Fruit fly (Drosophila melanogaster) whole organism: ENCODE measurements around the gene Crys.

ENCODE experiments used
- CG8478 ChIP-seq: fragments of >200 bp; optimal IDR thresholded peaks from 2 replicates; lab custom pipeline; 2018; ENCODE audit warnings: inconsistent platforms
- Dll ChIP-seq: fragments of >200 bp; optimal IDR thresholded peaks from 2 replicates; lab custom pipeline; 2017
- EcR ChIP-seq, 2 experiments: fragments of >200 bp; optimal IDR thresholded peaks; 2 replicates each; lab custom pipeline; 2017; ENCODE audit warnings: missing biosample characterization in 2 of 2, missing genetic modification characterization in 2 of 2, missing genetic modification reagents in 2 of 2
- pan ChIP-seq: fragments of >200 bp; optimal IDR thresholded peaks from 2 replicates; lab custom pipeline; 2017
- psq ChIP-seq: fragments of >200 bp; optimal IDR thresholded peaks from 2 replicates; lab custom pipeline; 2017
- usp ChIP-seq: fragments of >200 bp; optimal IDR thresholded peaks from 2 replicates; lab custom pipeline; 2017; ENCODE audit warnings: missing biosample characterization, missing genetic modification characterization, mixed read lengths

Gene Crys

DNA sequence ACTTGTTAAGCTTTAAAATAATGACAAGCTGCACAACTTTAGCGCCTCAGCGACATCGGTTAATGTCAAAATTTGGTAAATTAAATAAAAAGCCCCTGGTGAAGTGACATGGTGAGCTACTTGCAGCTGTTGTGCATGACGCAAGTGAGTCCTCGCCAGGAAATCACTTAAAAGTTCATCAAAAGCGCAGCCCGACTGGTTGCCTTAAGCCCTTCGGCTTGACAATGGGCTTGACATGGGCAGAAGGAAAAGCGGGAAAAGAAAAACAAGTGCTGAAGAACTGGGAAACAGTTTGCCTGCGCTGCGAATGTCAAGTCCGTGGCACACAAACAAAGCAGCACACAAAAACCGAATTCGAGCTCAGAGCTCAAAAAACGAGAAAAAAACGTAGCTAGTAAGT lies 3.7 kb downstream of the Crys start, which contains the start of gene CG16964:
TSS of gene CG16964 (plus strand) at position 301 of the 400 bp plus-strand sequence.
- TF ChIP-seq EcR (GFP tag; optimal IDR thresholded peaks at IDR 0.05; lab: Kevin White, UChicago) = no peak
- TF ChIP-seq psq (lab: Kevin White, UChicago) = no peak
- TF ChIP-seq pan (lab: Kevin White, UChicago) = no peak
- TF ChIP-seq usp = no peak

DNA sequence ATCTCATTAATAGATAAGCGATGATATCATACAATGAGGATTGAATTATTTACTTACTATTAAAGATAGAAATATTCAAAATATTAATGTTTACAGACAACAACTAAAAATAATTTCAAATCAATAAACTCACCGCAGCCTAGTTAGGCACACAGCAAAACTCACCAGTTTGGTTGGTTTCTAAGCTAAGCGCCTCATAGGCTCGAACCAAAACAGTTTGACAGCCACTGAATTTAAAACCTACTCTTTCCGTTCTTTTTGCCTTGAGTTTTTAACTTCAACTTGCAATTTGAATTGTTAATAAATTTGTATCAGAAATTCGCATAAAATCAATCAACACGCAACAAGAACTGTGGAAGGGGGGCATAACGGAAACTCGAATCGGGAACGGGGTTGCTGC lies 4.5 kb downstream of the Crys start:
- no peak for TF ChIP-seq EcR (GFP tag; optimal IDR thresholded peaks at IDR 0.05; lab: Kevin White, UChicago)
- no peak for TF ChIP-seq usp
- TF ChIP-seq CG8478 (lab: Kevin White, UChicago) = no peak
- no peak for TF ChIP-seq pan (lab: Kevin White, UChicago)
- no peak for TF ChIP-seq Dll (lab: Kevin White, UChicago)
- no peak for TF ChIP-seq psq (lab: Kevin White, UChicago)

DNA sequence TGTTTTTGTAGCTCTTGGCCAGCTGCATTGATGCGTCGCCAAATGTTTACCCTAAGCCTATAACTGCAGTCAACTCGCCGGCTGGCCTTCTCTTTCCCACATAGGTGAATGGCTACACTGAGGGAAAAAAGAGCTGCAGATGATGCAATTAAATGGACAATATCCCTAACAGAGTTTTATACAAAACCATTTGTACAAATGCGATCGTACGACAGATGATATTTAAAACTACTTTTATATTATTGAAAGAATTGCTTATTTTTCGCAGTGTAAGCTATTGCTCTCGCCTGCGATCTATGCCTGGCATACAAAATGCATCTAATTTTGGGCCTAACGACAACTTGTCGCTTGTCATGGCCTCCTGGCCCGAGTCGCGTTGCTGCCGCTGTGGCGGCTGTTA lies 6.0 kb downstream of the Crys start:
- no peak for TF ChIP-seq usp
- no peak for TF ChIP-seq EcR (GFP tag; optimal IDR thresholded peaks at IDR 0.05; lab: Kevin White, UChicago)
- TF ChIP-seq psq (lab: Kevin White, UChicago) = no peak
- no peak for TF ChIP-seq CG8478 (lab: Kevin White, UChicago)
- no peak for TF ChIP-seq pan (lab: Kevin White, UChicago)
- no peak for TF ChIP-seq Dll (lab: Kevin White, UChicago)

DNA sequence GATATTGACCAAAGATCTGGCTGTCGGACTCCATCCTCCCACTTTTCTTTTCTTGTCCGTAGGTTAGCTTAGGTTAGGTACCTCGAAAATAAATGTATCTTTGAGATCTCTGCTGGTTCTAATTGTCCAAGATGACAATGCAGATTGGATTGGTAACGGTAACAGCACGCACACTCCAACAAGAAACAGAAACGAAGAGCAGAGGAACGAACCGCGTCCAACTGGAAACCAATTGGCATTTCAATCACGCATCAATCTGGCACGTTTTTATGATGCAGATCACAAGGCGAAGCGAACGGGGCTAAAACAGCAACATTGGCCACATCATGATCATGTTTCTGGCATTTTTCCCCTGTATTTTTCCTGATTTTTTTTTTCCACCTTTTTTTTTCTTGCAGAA lies 11.9 kb downstream of the Crys start:
- TF ChIP-seq CG8478 (lab: Kevin White, UChicago) (no peak), Dll (lab: Kevin White, UChicago) (no peak), EcR (GFP tag; optimal IDR thresholded peaks at IDR 0.05; lab: Kevin White, UChicago) (no peak), usp (no peak), pan (lab: Kevin White, UChicago) (no peak), psq (lab: Kevin White, UChicago) (no peak)

DNA sequence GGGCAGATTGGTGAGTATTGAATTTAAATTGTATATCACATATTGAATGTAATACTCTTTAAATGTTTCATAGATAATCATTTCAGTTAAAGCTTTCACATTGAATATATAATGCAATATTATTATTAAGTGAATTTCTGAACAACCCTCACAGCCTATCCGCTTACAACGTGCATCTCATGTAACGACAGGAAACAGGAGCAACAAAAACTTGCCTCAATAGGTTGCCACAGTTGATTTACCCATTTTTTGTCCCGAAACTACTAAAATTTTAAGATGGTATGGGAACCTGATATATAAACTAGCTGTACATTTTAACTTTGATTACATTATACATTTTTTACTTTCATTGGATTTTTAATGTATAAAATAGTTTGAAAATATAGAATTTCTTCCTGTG lies 14.8 kb downstream of the Crys start:
- no peak for TF ChIP-seq EcR (GFP tag; optimal IDR thresholded peaks at IDR 0.05; lab: Kevin White, UChicago)
- no peak for TF ChIP-seq psq (lab: Kevin White, UChicago)
- no peak for TF ChIP-seq usp
- TF ChIP-seq pan (lab: Kevin White, UChicago) = no peak
- no peak for TF ChIP-seq CG8478 (lab: Kevin White, UChicago)
- no peak for TF ChIP-seq Dll (lab: Kevin White, UChicago)

DNA sequence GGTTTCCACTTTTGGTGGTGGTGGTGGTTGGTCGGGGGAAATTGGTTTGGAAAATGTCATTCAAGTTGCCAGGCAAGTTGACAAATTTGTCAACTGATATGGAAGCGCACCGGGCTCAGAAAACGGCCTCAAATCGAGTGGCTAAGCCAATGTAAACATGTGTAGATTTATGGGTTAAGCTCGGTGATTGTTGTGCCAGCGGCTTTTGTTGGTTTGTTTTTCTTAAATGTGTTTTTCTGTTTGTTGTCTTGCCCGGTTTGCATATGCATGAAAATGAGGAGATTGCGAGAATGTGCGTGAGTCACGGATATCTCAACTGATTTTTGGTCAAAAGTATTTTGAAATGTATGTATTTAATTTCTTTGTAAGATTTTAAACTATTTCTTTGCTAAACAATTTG lies 17.0 kb downstream of the Crys start:
- TF ChIP-seq EcR (GFP tag; optimal IDR thresholded peaks at IDR 0.05; lab: Kevin White, UChicago) = no peak
- TF ChIP-seq pan (lab: Kevin White, UChicago) = no peak
- no peak for TF ChIP-seq psq (lab: Kevin White, UChicago)
- TF ChIP-seq Dll (lab: Kevin White, UChicago) = no peak
- TF ChIP-seq CG8478 (lab: Kevin White, UChicago) = no peak
- TF ChIP-seq usp = no peak

DNA sequence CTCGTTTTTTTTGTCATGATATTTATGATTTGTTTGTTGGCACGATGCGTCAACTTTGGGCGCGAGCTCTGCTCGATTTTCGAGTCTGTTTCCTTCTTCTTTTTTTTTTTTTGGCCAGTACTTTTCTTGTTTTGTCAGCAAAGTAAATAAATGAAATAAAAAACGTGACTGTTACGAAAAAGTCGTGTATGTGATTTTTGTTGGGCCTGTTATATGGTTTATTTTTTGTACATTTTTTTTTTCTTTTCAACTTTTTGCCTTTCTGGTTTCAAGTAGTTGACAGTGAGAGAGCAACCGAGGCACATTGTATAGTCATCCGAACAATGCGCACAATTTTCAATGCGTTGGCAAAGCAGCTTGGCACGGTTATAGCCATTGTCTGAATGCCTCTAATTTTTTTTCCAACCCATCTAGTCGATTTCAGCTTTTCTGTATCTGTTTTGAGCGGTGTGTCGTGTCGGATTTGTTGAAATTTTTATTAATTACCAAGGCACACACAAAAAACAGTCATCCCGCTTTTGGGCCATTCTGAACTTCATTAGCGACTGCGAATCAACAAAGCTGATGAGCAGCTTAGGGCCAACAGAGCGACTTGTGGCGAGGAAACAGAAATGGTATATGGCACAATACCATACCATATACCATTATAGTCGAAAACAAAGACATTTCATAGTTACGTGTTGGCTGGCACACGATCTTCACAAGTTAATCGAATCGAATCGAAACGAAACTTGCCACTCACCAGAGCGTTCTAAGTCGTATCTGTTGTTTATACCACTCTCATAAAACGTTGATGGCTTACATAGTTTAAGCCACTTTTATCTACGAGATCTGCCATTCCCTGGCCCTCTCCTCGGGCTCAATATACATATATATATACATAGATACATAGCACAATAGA lies 19.7 kb downstream of the Crys start:
- TF ChIP-seq EcR (GFP tag; optimal IDR thresholded peaks at IDR 0.05; lab: Kevin White, UChicago) (no peak), pan (lab: Kevin White, UChicago) (no peak), usp (no peak), psq (lab: Kevin White, UChicago) (no peak), Dll (lab: Kevin White, UChicago) (no peak), CG8478 (lab: Kevin White, UChicago) (no peak)

DNA sequence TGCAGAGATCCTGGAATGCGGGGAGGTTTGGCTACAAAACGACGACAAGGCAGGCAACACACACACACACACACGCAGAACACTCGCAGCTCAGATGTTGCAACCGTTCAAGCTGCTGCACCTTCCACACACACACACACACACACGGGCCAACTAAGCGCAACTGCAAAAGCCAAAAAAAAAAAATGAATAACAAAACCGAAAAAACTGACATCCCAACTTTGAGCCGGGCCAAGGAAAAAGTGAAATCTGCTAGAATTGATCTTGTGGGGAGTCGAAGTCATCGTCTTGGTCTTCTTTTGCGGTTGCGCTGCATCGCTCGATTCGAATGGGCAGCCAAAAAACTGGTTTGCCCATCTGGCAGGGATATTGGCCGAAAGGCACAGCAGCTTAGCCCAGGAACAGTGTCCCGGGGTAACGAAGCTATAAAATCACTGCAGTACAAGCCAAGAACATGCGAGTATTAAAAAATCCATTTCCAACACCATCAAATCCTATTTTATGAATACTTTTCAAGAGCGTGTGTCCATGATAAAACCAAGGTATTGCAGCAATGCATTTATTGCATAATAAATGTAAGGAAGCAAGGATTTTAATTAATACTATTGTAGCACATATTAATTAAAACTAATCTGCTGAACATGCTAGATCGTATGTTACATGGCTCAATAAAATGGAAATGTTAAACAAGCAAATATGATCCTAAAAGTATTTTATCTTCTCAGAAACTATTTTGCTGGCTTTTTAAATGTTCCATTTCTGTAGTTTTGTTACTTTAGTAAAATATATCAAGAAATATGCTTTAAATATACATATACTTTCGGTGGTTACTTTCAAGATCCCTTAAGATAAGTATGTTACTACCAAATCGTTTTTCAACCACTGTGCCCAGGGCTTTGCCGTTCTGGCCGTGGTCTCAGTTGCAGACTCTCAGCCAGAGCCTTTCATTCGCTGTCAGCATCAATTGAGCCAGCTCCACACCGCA lies 22.0 kb downstream of the Crys start:
- TF ChIP-seq Dll (lab: Kevin White, UChicago) (no peak), usp (no peak), CG8478 (lab: Kevin White, UChicago) (no peak), pan (lab: Kevin White, UChicago) (no peak), EcR (GFP tag; optimal IDR thresholded peaks at IDR 0.05; lab: Kevin White, UChicago) (no peak), psq (lab: Kevin White, UChicago) (no peak)

DNA sequence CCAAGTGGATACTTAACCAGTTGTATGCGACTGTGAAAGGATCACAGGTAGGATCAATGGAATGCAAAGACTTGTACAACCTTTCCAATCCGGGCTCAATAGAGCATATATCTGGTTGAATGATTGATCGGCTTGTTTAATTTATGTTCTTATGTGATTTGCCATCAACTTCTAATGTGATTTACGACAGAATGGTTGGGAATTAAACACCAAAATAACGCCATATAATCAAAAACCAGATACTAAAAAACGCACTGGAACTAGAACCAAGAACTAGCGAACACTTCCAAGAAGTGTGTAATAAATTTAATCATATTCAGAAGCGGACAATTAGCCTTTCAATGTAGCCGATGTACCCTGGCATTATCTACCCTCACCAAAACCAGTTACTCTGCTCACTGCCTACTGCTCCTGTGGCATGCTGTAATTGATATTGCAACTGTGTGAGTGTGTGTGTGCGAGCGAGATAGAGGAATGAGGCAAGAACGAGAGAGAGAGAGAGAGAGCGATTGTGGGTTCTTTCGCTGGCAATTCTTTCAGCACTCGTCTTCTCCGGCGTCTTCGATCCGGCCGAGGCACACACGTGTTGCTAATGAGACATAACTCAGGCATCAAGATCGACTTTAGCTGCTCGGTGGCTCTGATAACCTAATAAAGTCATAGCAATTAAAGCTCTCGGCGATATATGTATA lies 24.8 kb downstream of the Crys start:
- no peak for TF ChIP-seq psq (lab: Kevin White, UChicago)
- peak; percentile 26 for TF ChIP-seq CG8478 (lab: Kevin White, UChicago)
- TF ChIP-seq usp = no peak

DNA sequence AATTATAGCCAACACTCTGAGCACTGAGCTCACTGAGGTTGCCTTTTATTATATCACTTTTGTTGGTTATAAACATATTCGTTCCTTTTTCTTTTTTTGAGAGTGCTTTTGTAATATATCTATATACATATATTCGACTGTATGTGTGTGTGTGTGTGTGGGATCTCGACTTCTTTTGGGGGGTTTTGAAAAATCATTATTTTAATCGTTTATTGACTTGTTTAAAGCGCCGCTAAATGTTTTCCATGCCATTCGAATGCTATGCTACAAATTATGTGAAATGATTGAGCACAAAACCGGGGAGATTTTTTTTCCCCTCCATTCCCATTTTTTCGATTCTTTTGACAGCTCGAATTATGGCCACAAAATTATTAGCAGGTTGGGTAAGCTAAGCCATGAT lies 25.5 kb downstream of the Crys start:
- TF ChIP-seq usp = no peak
- TF ChIP-seq pan (lab: Kevin White, UChicago) = no peak
- no peak for TF ChIP-seq psq (lab: Kevin White, UChicago)
- no peak for TF ChIP-seq EcR (GFP tag; optimal IDR thresholded peaks at IDR 0.05; lab: Kevin White, UChicago)
- no peak for TF ChIP-seq Dll (lab: Kevin White, UChicago)
- no peak for TF ChIP-seq CG8478 (lab: Kevin White, UChicago)

DNA sequence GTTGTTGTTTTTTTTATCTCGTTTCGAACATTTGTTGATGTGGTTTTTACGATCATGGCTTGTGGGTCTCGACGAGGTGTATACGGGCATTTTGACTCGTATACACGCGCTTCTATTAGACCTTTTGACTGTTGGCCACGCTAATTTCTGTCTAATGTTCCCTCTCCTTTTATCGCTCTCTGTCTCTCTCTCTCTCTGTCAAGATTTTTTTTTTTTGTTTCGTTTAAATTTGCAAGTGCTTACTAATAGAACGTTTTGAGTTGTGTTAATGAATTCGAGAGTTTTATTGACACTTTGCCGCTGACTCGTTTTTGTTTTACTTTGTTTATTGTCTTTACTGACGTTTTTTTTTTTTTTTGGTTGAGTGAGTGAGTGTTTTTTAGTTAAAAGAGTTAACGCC lies 26.4 kb downstream of the Crys start:
- TF ChIP-seq psq (lab: Kevin White, UChicago) = no peak
